Worm (Caenorhabditis elegans) whole organism, L2 larva: ENCODE data around the gene clc-7.

Experiments
- ZK546.5 ChIP-seq: sonication (generic microtip); optimal IDR thresholded peaks from 2 replicates; lab custom pipeline; 2017; ENCODE audit warnings: missing biosample characterization, missing genetic modification characterization
- dmd-4 ChIP-seq: sonication (generic microtip); optimal IDR thresholded peaks from 2 replicates; lab custom pipeline; 2017; ENCODE audit warnings: missing biosample characterization, missing genetic modification characterization
- elt-3 ChIP-seq: sonication (generic microtip); optimal IDR thresholded peaks from 2 replicates; lab custom pipeline; 2017; ENCODE audit warnings: missing biosample characterization, missing genetic modification characterization
- lin-13 ChIP-seq: fragments of 150-350 bp; optimal IDR thresholded peaks from 2 replicates; lab custom pipeline; 2014; ENCODE audit warnings: missing biosample characterization, missing genetic modification reagents, missing genetic modification characterization
- nhr-237 ChIP-seq: fragments of 150-350 bp; optimal IDR thresholded peaks from 2 replicates; lab custom pipeline; 2014; ENCODE audit warnings: missing biosample characterization, missing genetic modification characterization
- snpc-4 ChIP-seq: fragments of 150-350 bp; optimal IDR thresholded peaks from 2 replicates; lab custom pipeline; 2014; ENCODE audit warnings: missing biosample characterization, missing genetic modification characterization
- unc-62 ChIP-seq: fragments of 150-350 bp; optimal IDR thresholded peaks from 2 replicates; lab custom pipeline; 2014; ENCODE audit warnings: missing biosample characterization, missing genetic modification reagents, missing genetic modification characterization
- ztf-4 ChIP-seq: fragments of 150-350 bp; optimal IDR thresholded peaks from 2 replicates; lab custom pipeline; 2014; ENCODE audit warnings: missing biosample characterization, missing genetic modification characterization

DNA sequence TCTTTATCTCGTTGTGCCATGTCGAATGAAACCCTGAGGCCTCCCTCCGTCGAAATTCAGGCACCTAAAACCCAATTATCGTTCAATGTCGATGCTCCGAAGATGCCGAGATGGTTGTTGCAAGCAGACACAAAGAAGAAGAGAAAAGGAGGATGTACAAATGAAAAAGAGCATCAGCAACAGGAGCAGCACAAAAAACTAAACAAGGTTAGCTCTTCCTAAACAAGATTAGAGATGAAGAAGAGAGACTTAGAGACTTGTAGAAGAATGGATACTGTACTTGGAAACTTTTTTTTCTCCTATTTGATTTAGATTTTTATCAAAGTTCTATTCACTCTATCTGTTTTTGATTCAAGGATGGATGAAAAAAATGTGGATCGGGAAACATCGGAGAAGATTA lies 49.7 kb downstream of the clc-7 start:
- TF ChIP-seq snpc-4 (tag; lab: Kevin White, UChicago): no peak
- TF ChIP-seq nhr-237 (tag; lab: Kevin White, UChicago): no peak
- TF ChIP-seq elt-3 (tag; lab: Kevin White, UChicago): no peak
- TF ChIP-seq dmd-4 (tag; lab: Kevin White, UChicago): no peak
- TF ChIP-seq ZK546.5: no peak
- TF ChIP-seq lin-13 (GFP tag; lab: Kevin White, UChicago): no peak
- TF ChIP-seq unc-62 (GFP tag; lab: Kevin White, UChicago): no peak
- TF ChIP-seq ztf-4 (tag; lab: Kevin White, UChicago): no peak
